Fruit fly (Drosophila melanogaster): ENCODE data around the gene Bacc.

- TF ChIP-seq EcR (GFP tag; optimal IDR thresholded peaks at IDR 0.05) = no peak
- TF ChIP-seq usp (GFP tag; optimal IDR thresholded peaks at IDR 0.05) = no peak
- no peak for TF ChIP-seq pan (optimal IDR thresholded peaks at IDR 0.05)
- no peak for TF ChIP-seq Dll (optimal IDR thresholded peaks at IDR 0.05)
- TF ChIP-seq CG8478 (optimal IDR thresholded peaks at IDR 0.05) = no peak
Measured at dm6 chr2L:2748480-2749143, 3.6 kb upstream of the Bacc start.

All from whole organism.